Fruit fly (Drosophila melanogaster): ENCODE data around the gene larp.

- no peak for TF ChIP-seq CG11617 (GFP tag; optimal IDR thresholded peaks at IDR 0.05)
- no peak for TF ChIP-seq cnc (optimal IDR thresholded peaks at IDR 0.05)
These were observed 39.5 kb upstream of the larp start for dm6 chr3R:28375785-28376184.
